Worm (Caenorhabditis elegans): ENCODE data around the gene C50F4.6.

C50F4.6 gene

DNA sequence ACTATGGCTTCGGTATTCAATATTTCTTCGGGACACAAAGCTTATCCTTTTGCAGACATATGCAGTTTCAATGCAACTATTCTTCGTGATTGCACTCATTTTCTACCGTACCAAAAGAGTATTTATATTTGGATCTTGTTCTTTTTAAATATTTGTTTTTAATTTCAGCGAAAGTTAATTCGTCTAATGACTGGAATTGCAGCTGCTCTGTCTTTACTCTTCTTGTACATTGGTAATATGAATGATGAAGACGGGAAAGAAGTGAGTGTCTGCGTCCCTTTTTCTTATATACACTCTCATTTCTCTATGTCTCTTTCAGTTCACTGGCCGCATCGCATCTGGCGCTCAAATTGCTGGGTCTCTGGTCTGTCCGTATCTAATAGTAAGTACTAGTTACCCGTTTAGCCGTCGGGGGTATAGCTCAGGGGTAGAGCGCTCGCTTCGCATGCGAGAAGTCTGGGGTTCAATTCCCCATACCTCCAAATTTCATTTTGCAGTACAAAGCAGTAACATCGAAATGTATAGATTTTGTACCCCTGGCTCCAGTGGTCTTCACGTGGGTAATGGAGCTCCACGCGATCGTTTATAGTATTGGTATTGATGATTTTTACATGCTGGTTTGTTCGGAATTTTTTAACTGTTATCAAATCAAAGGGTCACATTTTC, 42.6 kb upstream of the C50F4.6 start (continued):
- TF ChIP-seq zim-3 (tag; optimal IDR thresholded peaks at IDR 0.05) = peak; percentile 92
- TF ChIP-seq efl-1 (GFP tag; optimal IDR thresholded peaks at IDR 0.05) = no peak
- TF ChIP-seq madf-6 (GFP tag; IDR thresholded peaks at IDR 0.05) = peak; percentile 67
- TF ChIP-seq attf-6 (GFP tag; IDR thresholded peaks at IDR 0.05) = no peak
- TF ChIP-seq rcor-1 (GFP tag; IDR thresholded peaks at IDR 0.05) = peak; percentile 78
- peak; percentile 40 for TF ChIP-seq somi-1 (GFP tag; optimal IDR thresholded peaks at IDR 0.05)
- TF ChIP-seq nhr-27 (tag; optimal IDR thresholded peaks at IDR 0.05) = peak; percentile 52
- peak; percentile 46 for TF ChIP-seq T26A5.8 (tag; optimal IDR thresholded peaks at IDR 0.05)
- TF ChIP-seq nhr-179 (tag; optimal IDR thresholded peaks at IDR 0.05) = no peak
- no peak; the same call in 1 of the 2 replicates for TF ChIP-seq mcd-1 (GFP tag; IDR thresholded peaks at IDR 0.05)
- TF ChIP-seq lir-1 (GFP tag; conservative IDR thresholded peaks at IDR 0.05) = peak; percentile 70
- TF ChIP-seq xnd-1 (tag; optimal IDR thresholded peaks at IDR 0.05) = no peak
- TF ChIP-seq attf-3 (GFP tag; conservative IDR thresholded peaks at IDR 0.05) = no peak
- TF ChIP-seq lin-26 (GFP tag; IDR thresholded peaks at IDR 0.05) = peak; percentile 87
- no peak for TF ChIP-seq C17E4.6 (GFP tag; IDR thresholded peaks at IDR 0.05)
- TF ChIP-seq nfyb-1 (GFP tag; IDR thresholded peaks at IDR 0.05) = peak; percentile 89
- no peak for TF ChIP-seq ccch-3 (GFP tag; optimal IDR thresholded peaks at IDR 0.05)
- peak; percentile 47 for TF ChIP-seq mes-4 (tag; optimal IDR thresholded peaks at IDR 0.05)
- no peak for TF ChIP-seq ztf-28 (GFP tag; IDR thresholded peaks at IDR 0.05)
- peak; percentile 16 for TF ChIP-seq lsl-1 (GFP tag; optimal IDR thresholded peaks at IDR 0.05)
- peak; percentile 41 for TF ChIP-seq madf-10 (tag; optimal IDR thresholded peaks at IDR 0.05)
- TF ChIP-seq ztf-18 (tag; optimal IDR thresholded peaks at IDR 0.05) = peak; percentile 78
- no peak for TF ChIP-seq hlh-26 (GFP tag; conservative IDR thresholded peaks at IDR 0.05)
- peak; percentile 45 for TF ChIP-seq K12H6.12 (tag; optimal IDR thresholded peaks at IDR 0.05)
- peak; percentile 30 for TF ChIP-seq mxl-1 (tag; optimal IDR thresholded peaks at IDR 0.05)
- no peak for TF ChIP-seq F57C9.4 (tag; optimal IDR thresholded peaks at IDR 0.05)
- TF ChIP-seq ceh-40 (GFP tag; IDR thresholded peaks at IDR 0.05) = 0 out of 2 replicates have a peak, but pooled peaks have one; percentile 70
- TF ChIP-seq aptf-2 (GFP tag; conservative IDR thresholded peaks at IDR 0.05) = no peak
- TF ChIP-seq snpc-3.4 (tag; optimal IDR thresholded peaks at IDR 0.05) = peak; percentile 73
- TF ChIP-seq F52B5.7 (tag; optimal IDR thresholded peaks at IDR 0.05) = peak; percentile 43
- peak; percentile 49 for TF ChIP-seq T07F8.4 (tag; optimal IDR thresholded peaks at IDR 0.05)
- TF ChIP-seq ztf-3 (GFP tag; optimal IDR thresholded peaks at IDR 0.05) = peak; percentile 36
- no peak for TF ChIP-seq F55B11.4 (tag; optimal IDR thresholded peaks at IDR 0.05; ENCODE audit: borderline replicate concordance, insufficient read depth)
- TF ChIP-seq athp-1 (tag; optimal IDR thresholded peaks at IDR 0.05) = peak; percentile 27
- no peak for TF ChIP-seq dpff-1 (tag; optimal IDR thresholded peaks at IDR 0.05)
- TF ChIP-seq F49E8.2 (tag; optimal IDR thresholded peaks at IDR 0.05; ENCODE audit: insufficient read depth) = no peak
- peak; percentile 80 for TF ChIP-seq dox-1 (GFP tag; IDR thresholded peaks at IDR 0.05)

DNA sequence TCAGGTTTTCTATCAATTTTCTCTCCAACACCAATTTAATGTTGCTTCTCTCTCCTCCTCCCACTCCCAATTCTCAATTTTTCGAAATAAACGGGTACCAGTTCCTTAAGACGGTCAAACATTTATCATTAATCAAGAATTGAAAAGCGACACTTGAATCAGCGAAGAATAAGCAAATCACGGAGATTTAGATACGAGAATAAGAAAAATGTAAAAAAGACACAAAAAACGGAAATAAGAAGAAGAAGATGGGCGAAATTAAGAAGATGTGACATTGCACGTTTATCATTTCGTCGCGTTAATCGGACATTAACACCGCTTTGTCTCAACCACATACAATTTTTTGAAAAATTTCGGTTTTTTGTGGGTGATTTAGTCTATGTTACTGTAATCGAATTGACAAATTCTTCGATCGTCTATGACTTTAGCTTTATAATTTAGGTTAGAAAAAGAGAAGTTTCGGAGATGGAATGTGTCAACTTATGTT, 41.4 kb upstream of the C50F4.6 start, which contains the start of gene haao-1:
haao-1 (plus strand) TSS at position 437 of the 487 bp plus-strand sequence.
- no peak for TF ChIP-seq attf-6 (GFP tag; IDR thresholded peaks at IDR 0.05)
- no peak for TF ChIP-seq die-1 (tag; optimal IDR thresholded peaks at IDR 0.05)
- no peak for TF ChIP-seq ama-1 (optimal IDR thresholded peaks at IDR 0.05)
- TF ChIP-seq ama-1 (GFP tag; optimal IDR thresholded peaks at IDR 0.05) = no peak
- TF ChIP-seq ztf-28 (GFP tag; IDR thresholded peaks at IDR 0.05) = no peak
- TF ChIP-seq cebp-1 (GFP tag; IDR thresholded peaks at IDR 0.05) = no peak
- no peak for TF ChIP-seq cebp-1 (tag; optimal IDR thresholded peaks at IDR 0.05)
- no peak for TF ChIP-seq fkh-3 (tag; optimal IDR thresholded peaks at IDR 0.05)
- TF ChIP-seq K12H6.12 (tag; optimal IDR thresholded peaks at IDR 0.05) = no peak
- no peak for TF ChIP-seq F49E8.2 (tag; optimal IDR thresholded peaks at IDR 0.05; ENCODE audit: insufficient read depth)
- TF ChIP-seq ceh-79 (tag; optimal IDR thresholded peaks at IDR 0.05) = no peak
- TF ChIP-seq him-1 (tag; optimal IDR thresholded peaks at IDR 0.05) = no peak
- no peak for TF ChIP-seq ccch-3 (GFP tag; optimal IDR thresholded peaks at IDR 0.05)

Data from whole organism, young adult.